Worm (Caenorhabditis elegans) whole organism, late embryonic: ENCODE results near the gene cutl-1.

ENCODE experiments used
- ceh-18 ChIP-seq: sonication (generic microtip); optimal IDR thresholded peaks from 2 replicates; lab custom pipeline; 2016; ENCODE audit warnings: missing genetic modification characterization, missing compliant biosample characterization
- ceh-6 ChIP-seq: fragments of 200-800 bp; sonication (Bioruptor generic); optimal IDR thresholded peaks from 2 replicates; lab custom pipeline; 2018; ENCODE audit warnings: mild to moderate bottlenecking, missing genetic modification characterization, missing compliant biosample characterization
- fkh-10 ChIP-seq: fragments of 150-350 bp; optimal IDR thresholded peaks from 2 replicates; lab custom pipeline; 2014; ENCODE audit warnings: missing biosample characterization, missing genetic modification reagents, missing genetic modification characterization
- nhr-11 ChIP-seq: fragments of 150-350 bp; optimal IDR thresholded peaks from 2 replicates; lab custom pipeline; 2014; ENCODE audit warnings: missing biosample characterization, missing genetic modification characterization
- tbx-7 ChIP-seq: sonication (generic microtip); optimal IDR thresholded peaks from 2 replicates; lab custom pipeline; 2016; ENCODE audit warnings: missing genotype, missing genetic modification characterization, missing compliant biosample characterization

ce11 chrV:13394968-13395367 lies 10.9 kb downstream of the cutl-1 start:
- TF ChIP-seq nhr-11 (tag; lab: Kevin White, UChicago) (no peak), ceh-18 (tag; lab: Kevin White, UChicago) (no peak), fkh-10 (GFP tag; lab: Kevin White, UChicago) (no peak), tbx-7 (tag; lab: Kevin White, UChicago) (no peak), ceh-6 (GFP tag; lab: Kevin White, UChicago) (no peak)
